Fruit fly (Drosophila melanogaster): ENCODE measurements around the gene PDCD-5.

The PDCD-5 gene

dm6 chr3L:16279987-16280454, 48.2 kb upstream of the PDCD-5 start, which contains the start of gene CG13064 (continued):
- TF ChIP-seq fd59A (GFP tag; optimal IDR thresholded peaks at IDR 0.05) (no peak), Hr39 (GFP tag; optimal IDR thresholded peaks at IDR 0.05) (no peak), Ets96B (tag; optimal IDR thresholded peaks at IDR 0.05) (no peak), ss (GFP tag; optimal IDR thresholded peaks at IDR 0.05) (peak in 1 of 2 experiments; percentile 63), dac (GFP tag; optimal IDR thresholded peaks at IDR 0.05) (no peak), Sox14 (GFP tag; optimal IDR thresholded peaks at IDR 0.05) (no peak), net (GFP tag; optimal IDR thresholded peaks at IDR 0.05) (no peak), CG6163 (GFP tag; IDR thresholded peaks at IDR 0.05) (no peak), Eip78C (GFP tag) (peak; percentile 53), CG11762 (GFP tag; optimal IDR thresholded peaks at IDR 0.05; ENCODE audit: insufficient read depth) (no peak), CG4318 (GFP tag; optimal IDR thresholded peaks at IDR 0.05) (no peak), achi (GFP tag; optimal IDR thresholded peaks at IDR 0.05) (no peak), svp (GFP tag) (no peak)

- TF ChIP-seq CG11902 (GFP tag; optimal IDR thresholded peaks at IDR 0.05) = no peak
- no peak for TF ChIP-seq lz (GFP tag; optimal IDR thresholded peaks at IDR 0.05)
- no peak for TF ChIP-seq dac (GFP tag; optimal IDR thresholded peaks at IDR 0.05)
- no peak for TF ChIP-seq Hr39 (GFP tag; optimal IDR thresholded peaks at IDR 0.05)
- no peak for TF ChIP-seq Lpt (GFP tag; optimal IDR thresholded peaks at IDR 0.05)
- no peak for TF ChIP-seq Sox14 (GFP tag; optimal IDR thresholded peaks at IDR 0.05)
- TF ChIP-seq CG6792 (GFP tag; optimal IDR thresholded peaks at IDR 0.05) = no peak
- no peak for TF ChIP-seq Hr38 (GFP tag; optimal IDR thresholded peaks at IDR 0.05)
- no peak for TF ChIP-seq CG3032 (tag; optimal IDR thresholded peaks at IDR 0.05)
- TF ChIP-seq CG32006 (GFP tag; optimal IDR thresholded peaks at IDR 0.05) = no peak
These were observed 47.3 kb upstream of the PDCD-5 start, which contains the start of gene CG13050 for dm6 chr3L:16279171-16279570. CG13050 (minus strand) TSS chr3L:16279271.

dm6 chr3L:16277135-16277534, 45.3 kb upstream of the PDCD-5 start, which contains the start of gene CG13065:
CG13065 (plus strand) TSS chr3L:16277435.
- TF ChIP-seq spab (GFP tag; optimal IDR thresholded peaks at IDR 0.05) (no peak), CG6163 (GFP tag; IDR thresholded peaks at IDR 0.05) (no peak), Met (GFP tag; optimal IDR thresholded peaks at IDR 0.05) (no peak)

dm6 chr3L:16275391-16276017, 43.7 kb upstream of the PDCD-5 start:
- no peak for TF ChIP-seq Smox (GFP tag; optimal IDR thresholded peaks at IDR 0.05)
- no peak for TF ChIP-seq CG16779 (tag; optimal IDR thresholded peaks at IDR 0.05)
- TF ChIP-seq CG6808 (GFP tag; optimal IDR thresholded peaks at IDR 0.05) = peak; percentile 44
- TF ChIP-seq CG32006 (GFP tag; optimal IDR thresholded peaks at IDR 0.05) = peak; percentile 20
- TF ChIP-seq CG10631 (GFP tag; optimal IDR thresholded peaks at IDR 0.05) = no peak
- TF ChIP-seq spab (GFP tag; optimal IDR thresholded peaks at IDR 0.05) = peak; percentile 16
- peak; percentile 68 for TF ChIP-seq Eip78C (GFP tag)
- TF ChIP-seq net (GFP tag; optimal IDR thresholded peaks at IDR 0.05) = no peak
- TF ChIP-seq Met (GFP tag; optimal IDR thresholded peaks at IDR 0.05) = no peak
- TF ChIP-seq fd59A (GFP tag; optimal IDR thresholded peaks at IDR 0.05) = peak; percentile 9
- peak; percentile 6 for TF ChIP-seq CG10669 (GFP tag; optimal IDR thresholded peaks at IDR 0.05)
- peak; percentile 37 for TF ChIP-seq Ets96B (tag; optimal IDR thresholded peaks at IDR 0.05)
- TF ChIP-seq CG6854 (GFP tag; optimal IDR thresholded peaks at IDR 0.05) = no peak
- TF ChIP-seq CG3032 (tag; optimal IDR thresholded peaks at IDR 0.05) = peak; percentile 51
- TF ChIP-seq svp (GFP tag) = peak; percentile 17

- no peak for TF ChIP-seq esn (GFP tag; optimal IDR thresholded peaks at IDR 0.05)
- TF ChIP-seq ss (GFP tag; optimal IDR thresholded peaks at IDR 0.05) = peak in 1 of 2 experiments; percentile 79
- TF ChIP-seq CG6163 (GFP tag; IDR thresholded peaks at IDR 0.05) = no peak
These were observed 40.6 kb upstream of the PDCD-5 start, which contains the start of gene CG13066 for dm6 chr3L:16272338-16272959. CG13066 (plus strand) TSS chr3L:16272909.

All from whole organism, prepupa.